Worm (Caenorhabditis elegans): ENCODE measurements around the gene chts-1.

The chts-1 gene

ce11 chrX:7554326-7554725 lies 34.9 kb upstream of the chts-1 start, which contains the start of gene F46C8.8:
TSS of gene F46C8.8 (minus strand) at chrX:7554426.
- TF ChIP-seq elt-1 (tag; optimal IDR thresholded peaks at IDR 0.05) (no peak), aly-2 (tag; optimal IDR thresholded peaks at IDR 0.05) (no peak), nhr-28 (tag; optimal IDR thresholded peaks at IDR 0.05) (no peak)

ce11 chrX:7553331-7553730 lies 33.9 kb upstream of the chts-1 start:
- TF ChIP-seq egl-27 (tag; optimal IDR thresholded peaks at IDR 0.05) (no peak), elt-3 (tag; optimal IDR thresholded peaks at IDR 0.05) (no peak), nhr-25 (tag; optimal IDR thresholded peaks at IDR 0.05) (peak; percentile 18), nhr-43 (tag; optimal IDR thresholded peaks at IDR 0.05; ENCODE audit: poor library complexity, severe bottlenecking) (peak; percentile 18)

ce11 chrX:7550452-7550851 lies 31.0 kb upstream of the chts-1 start:
- TF ChIP-seq nhr-43 (tag; optimal IDR thresholded peaks at IDR 0.05; ENCODE audit: poor library complexity, severe bottlenecking): peak; percentile 42
- TF ChIP-seq nhr-25 (tag; optimal IDR thresholded peaks at IDR 0.05): peak; percentile 15
- no peak for TF ChIP-seq hmg-11 (tag; optimal IDR thresholded peaks at IDR 0.05)

ce11 chrX:7548158-7548557 lies 28.7 kb upstream of the chts-1 start, which contains the start of gene F46C8.1:
TSS of gene F46C8.1 (plus strand) at chrX:7548458.
- TF ChIP-seq sea-2 (GFP tag; optimal IDR thresholded peaks at IDR 0.05) (no peak), ztf-4 (tag; optimal IDR thresholded peaks at IDR 0.05) (no peak), fkh-10 (GFP tag; optimal IDR thresholded peaks at IDR 0.05) (no peak)

ce11 chrX:7547696-7548095 lies 28.2 kb upstream of the chts-1 start:
- TF ChIP-seq snpc-4 (tag; optimal IDR thresholded peaks at IDR 0.05): no peak
- no peak for TF ChIP-seq eor-1 (tag; optimal IDR thresholded peaks at IDR 0.05)
- TF ChIP-seq fkh-10 (GFP tag; optimal IDR thresholded peaks at IDR 0.05): no peak
- TF ChIP-seq nhr-237 (tag; optimal IDR thresholded peaks at IDR 0.05): no peak
- no peak for TF ChIP-seq jun-1 (tag; optimal IDR thresholded peaks at IDR 0.05)
- TF ChIP-seq nhr-43 (tag; optimal IDR thresholded peaks at IDR 0.05; ENCODE audit: poor library complexity, severe bottlenecking): no peak
- no peak for TF ChIP-seq egl-27 (tag; optimal IDR thresholded peaks at IDR 0.05)
- no peak for TF ChIP-seq fkh-2 (tag; optimal IDR thresholded peaks at IDR 0.05)

ce11 chrX:7546509-7546908 lies 27.0 kb upstream of the chts-1 start, which contains the start of gene col-174:
TSS of gene col-174 (plus strand) at chrX:7546809.
- no peak for TF ChIP-seq mml-1 (tag; optimal IDR thresholded peaks at IDR 0.05)
- TF ChIP-seq eor-1 (tag; optimal IDR thresholded peaks at IDR 0.05): no peak
- TF ChIP-seq jun-1 (tag; optimal IDR thresholded peaks at IDR 0.05): no peak
- TF ChIP-seq lin-39 (tag; optimal IDR thresholded peaks at IDR 0.05): no peak
- TF ChIP-seq snpc-4 (tag; optimal IDR thresholded peaks at IDR 0.05): no peak
- TF ChIP-seq zag-1 (tag; optimal IDR thresholded peaks at IDR 0.05): no peak
- no peak for TF ChIP-seq nhr-12 (tag; optimal IDR thresholded peaks at IDR 0.05)

- TF ChIP-seq elt-1 (tag; optimal IDR thresholded peaks at IDR 0.05): no peak
- TF ChIP-seq egl-5 (tag; optimal IDR thresholded peaks at IDR 0.05): no peak
- no peak for TF ChIP-seq hmg-11 (tag; optimal IDR thresholded peaks at IDR 0.05)
- no peak for TF ChIP-seq R02D3.7 (tag; optimal IDR thresholded peaks at IDR 0.05)
- no peak for TF ChIP-seq nhr-23 (tag; optimal IDR thresholded peaks at IDR 0.05)
- TF ChIP-seq ceh-16 (tag; optimal IDR thresholded peaks at IDR 0.05): no peak
- TF ChIP-seq ZK546.5 (tag; optimal IDR thresholded peaks at IDR 0.05): no peak
- no peak for TF ChIP-seq lin-15B (tag; optimal IDR thresholded peaks at IDR 0.05)
- no peak for TF ChIP-seq elt-3 (tag; optimal IDR thresholded peaks at IDR 0.05)
- TF ChIP-seq mdl-1 (tag; optimal IDR thresholded peaks at IDR 0.05): no peak
- TF ChIP-seq nhr-237 (tag; optimal IDR thresholded peaks at IDR 0.05): no peak
Measured at ce11 chrX:7541078-7541477, 21.6 kb upstream of the chts-1 start.

ce11 chrX:7540033-7540432 lies 20.6 kb upstream of the chts-1 start, which contains the start of gene glb-16:
TSS of gene glb-16 (minus strand) at chrX:7540133.
- TF ChIP-seq ceh-16 (tag; optimal IDR thresholded peaks at IDR 0.05): no peak

Data from whole organism, L3 larva.